Fruit fly (Drosophila melanogaster) whole organism, embryonic: ENCODE measurements around the gene alphaKap4.

ENCODE experiments used
- Atf3 ChIP-seq: fragments of 200-800 bp; sonication (Bioruptor generic); optimal IDR thresholded peaks from 3 replicates; lab custom pipeline; 2016; ENCODE audit warnings: missing biosample characterization, missing genetic modification characterization
- BEAF-32 ChIP-seq: fragments of 200-800 bp; sonication (Bioruptor generic); optimal IDR thresholded peaks from 3 replicates; lab custom pipeline; 2017; ENCODE audit warnings: missing biosample characterization, missing genetic modification characterization, mild to moderate bottlenecking, moderate library complexity, missing genetic modification reagents
- CG10267 ChIP-seq: fragments of 200-800 bp; sonication (Bioruptor generic); optimal IDR thresholded peaks from 2 replicates; lab custom pipeline; 2018; ENCODE audit warnings: missing biosample characterization, mild to moderate bottlenecking, missing genetic modification characterization, moderate library complexity
- CG10462 ChIP-seq: fragments of 200-800 bp; sonication (Bioruptor generic); optimal IDR thresholded peaks from 2 replicates; lab custom pipeline; 2016; ENCODE audit warnings: missing biosample characterization, missing genetic modification characterization
- CG11504 ChIP-seq: fragments of 200-800 bp; sonication (Bioruptor generic); optimal IDR thresholded peaks from 3 replicates; lab custom pipeline; 2019; ENCODE audit warnings: missing biosample characterization, mild to moderate bottlenecking, missing genetic modification characterization, moderate library complexity
- CG11696 ChIP-seq: fragments of 200-800 bp; sonication (Bioruptor generic); IDR thresholded peaks from 2 replicates; pipeline ENCODE4 v1.3.6; 2022; ENCODE audit warnings: missing biosample characterization, missing genetic modification characterization
- CG13296 ChIP-seq: fragments of 200-800 bp; sonication (Bioruptor generic); optimal IDR thresholded peaks from 3 replicates; lab custom pipeline; 2018; ENCODE audit warnings: missing biosample characterization, mild to moderate bottlenecking, missing genetic modification characterization
- CG13894 ChIP-seq: fragments of 200-800 bp; sonication (Bioruptor generic); optimal IDR thresholded peaks from 3 replicates; lab custom pipeline; 2018; ENCODE audit warnings: missing biosample characterization, mild to moderate bottlenecking, missing genetic modification characterization, moderate library complexity
- CG18476 ChIP-seq: fragments of 200-800 bp; sonication (Bioruptor generic); optimal IDR thresholded peaks from 2 replicates; lab custom pipeline; 2016; ENCODE audit warnings: missing biosample characterization, mild to moderate bottlenecking, missing genetic modification characterization
- CG18599 ChIP-seq: fragments of 200-800 bp; sonication (Bioruptor generic); optimal IDR thresholded peaks from 3 replicates; lab custom pipeline; 2017; ENCODE audit warnings: missing biosample characterization, missing genetic modification characterization, mild to moderate bottlenecking, moderate library complexity, missing genetic modification reagents
- CG2116 ChIP-seq: fragments of 200-800 bp; sonication (Bioruptor generic); optimal IDR thresholded peaks from 3 replicates; lab custom pipeline; 2018; ENCODE audit warnings: missing biosample characterization, mild to moderate bottlenecking, missing genetic modification characterization
- CG2120 ChIP-seq: fragments of 200-800 bp; sonication (Bioruptor generic); optimal IDR thresholded peaks from 3 replicates; lab custom pipeline; 2016; ENCODE audit warnings: missing biosample characterization, missing genetic modification characterization
- CG2199 ChIP-seq: fragments of 200-800 bp; sonication (Bioruptor generic); IDR thresholded peaks from 3 replicates; pipeline ENCODE4 v1.3.6; 2022; ENCODE audit warnings: missing biosample characterization, missing genetic modification characterization
- CG2678 ChIP-seq: fragments of 200-800 bp; sonication (Bioruptor generic); optimal IDR thresholded peaks from 3 replicates; lab custom pipeline; 2019; ENCODE audit warnings: missing biosample characterization, mild to moderate bottlenecking, missing genetic modification characterization, moderate library complexity
- CG31224 ChIP-seq: fragments of 200-800 bp; sonication (Bioruptor generic); IDR thresholded peaks from 2 replicates; pipeline ENCODE4 v1.3.6; 2022; ENCODE audit warnings: missing biosample characterization, missing genetic modification characterization
- CG4404 ChIP-seq: fragments of 200-800 bp; sonication (Bioruptor generic); IDR thresholded peaks from 2 replicates; pipeline ENCODE4 v1.3.6; 2022; ENCODE audit warnings: missing biosample characterization, missing genetic modification characterization
- CG5953 ChIP-seq: fragments of 200-800 bp; sonication (Bioruptor generic); IDR thresholded peaks from 2 replicates; pipeline ENCODE4 v1.3.6; 2022; ENCODE audit warnings: missing biosample characterization, missing genetic modification characterization
- CG6272 ChIP-seq: fragments of 200-800 bp; sonication (Bioruptor generic); IDR thresholded peaks from 2 replicates; pipeline ENCODE4 v1.3.6; 2022; ENCODE audit warnings: missing biosample characterization, missing genetic modification characterization
- CG7839 ChIP-seq: fragments of 200-800 bp; sonication (Bioruptor generic); optimal IDR thresholded peaks from 3 replicates; lab custom pipeline; 2018; ENCODE audit warnings: missing biosample characterization, mild to moderate bottlenecking, missing genetic modification characterization, moderate library complexity
- CG9876 ChIP-seq: fragments of 200-800 bp; sonication (Bioruptor generic); optimal IDR thresholded peaks from 2 replicates; lab custom pipeline; 2016; ENCODE audit warnings: missing biosample characterization, missing genetic modification characterization
- CkIIα-i1 ChIP-seq: fragments of 200-800 bp; sonication (Bioruptor generic); IDR thresholded peaks from 2 replicates; pipeline ENCODE4 v1.3.6; 2022; ENCODE audit warnings: missing biosample characterization, missing genetic modification characterization
- D19A ChIP-seq: fragments of 200-800 bp; optimal IDR thresholded peaks from 3 replicates; lab custom pipeline; 2019; ENCODE audit warnings: missing biosample characterization, mild to moderate bottlenecking, missing genetic modification characterization, moderate library complexity
- Deaf1 ChIP-seq: fragments of 200-800 bp; optimal IDR thresholded peaks from 3 replicates; lab custom pipeline; 2019; ENCODE audit warnings: missing biosample characterization, mild to moderate bottlenecking, missing genetic modification characterization, moderate library complexity
- Ets65A ChIP-seq: fragments of 200-800 bp; sonication (Bioruptor generic); peaks from one replicate; lab custom pipeline; 2016; ENCODE audit warnings: missing biosample characterization, missing genetic modification characterization
- Ets97D ChIP-seq: fragments of 200-800 bp; sonication (Bioruptor generic); optimal IDR thresholded peaks from 3 replicates; lab custom pipeline; 2016; ENCODE audit warnings: missing biosample characterization, missing genetic modification characterization
- Hr51 ChIP-seq, 2 experiments: fragments of 200-800 bp; sonication (Bioruptor generic); optimal IDR thresholded peaks; 2 replicates in 1 of 2; 3 replicates in 1 of 2; lab custom pipeline; 2016 to 2018; ENCODE audit warnings: missing biosample characterization in 2 of 2, missing genetic modification characterization in 2 of 2, mild to moderate bottlenecking in 1 of 2, moderate library complexity in 1 of 2
- Jarid2 ChIP-seq: fragments of 200-800 bp; sonication (Bioruptor generic); optimal IDR thresholded peaks from 3 replicates; lab custom pipeline; 2017; ENCODE audit warnings: mild to moderate bottlenecking, missing biosample characterization, missing genetic modification reagents, missing genetic modification characterization
- Opbp ChIP-seq: fragments of 200-800 bp; sonication (Bioruptor generic); IDR thresholded peaks from 3 replicates; pipeline ENCODE4 v1.3.6; 2022; ENCODE audit warnings: missing biosample characterization, missing genetic modification characterization; ENCODE audit not compliant: partially characterized antibody
- PHDP ChIP-seq: fragments of 200-800 bp; sonication (Bioruptor generic); optimal IDR thresholded peaks from 3 replicates; lab custom pipeline; 2018; ENCODE audit warnings: missing biosample characterization, mild to moderate bottlenecking, missing genetic modification characterization, moderate library complexity
- Sox102F ChIP-seq: fragments of 200-800 bp; sonication (Bioruptor generic); optimal IDR thresholded peaks from 2 replicates; lab custom pipeline; 2018; ENCODE audit warnings: missing biosample characterization, mild to moderate bottlenecking, missing genetic modification characterization, moderate library complexity
- Sry-β ChIP-seq: fragments of 200-800 bp; sonication (Bioruptor generic); optimal IDR thresholded peaks from 2 replicates; lab custom pipeline; 2018; ENCODE audit warnings: missing biosample characterization, mild to moderate bottlenecking, missing genetic modification characterization, moderate library complexity
- abd-A ChIP-seq: fragments of 200-800 bp; sonication (Bioruptor generic); optimal IDR thresholded peaks from 3 replicates; lab custom pipeline; 2019; ENCODE audit warnings: missing biosample characterization, mild to moderate bottlenecking, missing genetic modification characterization, moderate library complexity
- ac ChIP-seq: fragments of 200-800 bp; sonication (Bioruptor generic); optimal IDR thresholded peaks from 3 replicates; lab custom pipeline; 2017; ENCODE audit warnings: missing biosample characterization, mild to moderate bottlenecking, missing genetic modification characterization
- cg ChIP-seq: fragments of 200-800 bp; sonication (Bioruptor generic); optimal IDR thresholded peaks from 3 replicates; lab custom pipeline; 2019; ENCODE audit warnings: missing biosample characterization, mild to moderate bottlenecking, missing genetic modification characterization, moderate library complexity
- chn ChIP-seq: fragments of 200-800 bp; sonication (Bioruptor generic); optimal IDR thresholded peaks from 2 replicates; lab custom pipeline; 2016; ENCODE audit warnings: missing biosample characterization, missing genetic modification characterization
- dan ChIP-seq: fragments of 200-800 bp; sonication (Bioruptor generic); IDR thresholded peaks from 2 replicates; pipeline ENCODE4 v1.3.6; 2022; ENCODE audit warnings: missing biosample characterization, missing genetic modification characterization
- exex ChIP-seq: fragments of 200-800 bp; sonication (Bioruptor generic); optimal IDR thresholded peaks from 4 replicates; lab custom pipeline; 2018; ENCODE audit warnings: missing biosample characterization, mild to moderate bottlenecking, missing genetic modification characterization, moderate library complexity
- fd64A ChIP-seq: fragments of 200-800 bp; sonication (Bioruptor generic); optimal IDR thresholded peaks from 3 replicates; lab custom pipeline; 2018; ENCODE audit warnings: missing biosample characterization, mild to moderate bottlenecking, missing genetic modification characterization
- jing ChIP-seq: fragments of 200-800 bp; sonication (Bioruptor generic); optimal IDR thresholded peaks from 2 replicates; lab custom pipeline; 2018; ENCODE audit warnings: missing biosample characterization, mild to moderate bottlenecking, missing genetic modification characterization
- nerfin-1 ChIP-seq: fragments of 200-800 bp; sonication (Bioruptor generic); optimal IDR thresholded peaks from 3 replicates; lab custom pipeline; 2019; ENCODE audit warnings: missing biosample characterization, mild to moderate bottlenecking, missing genetic modification characterization, moderate library complexity
- otp ChIP-seq: fragments of 200-800 bp; sonication (Bioruptor generic); IDR thresholded peaks from 3 replicates; pipeline ENCODE4, ENCODE4 v1.3.6; 2022; ENCODE audit warnings: missing biosample characterization, missing genetic modification characterization
- prd ChIP-seq, 3 experiments: fragments of >200 bp in 2 of 3; fragments of 200-800 bp in 1 of 3; sonication (Bioruptor generic) in 1 of 3; optimal IDR thresholded peaks in 2 of 3; IDR thresholded peaks in 1 of 3; 2 replicates in 2 of 3; 3 replicates in 1 of 3; pipeline versions ENCODE4 v1.3.6 to Lab custom; 2017 to 2022; ENCODE audit warnings: missing biosample characterization in 1 of 3, missing genetic modification characterization in 1 of 3
- pzg ChIP-seq: fragments of 200-800 bp; sonication (Bioruptor generic); optimal IDR thresholded peaks from 3 replicates; lab custom pipeline; 2018; ENCODE audit warnings: missing biosample characterization, mild to moderate bottlenecking, missing genetic modification characterization, moderate library complexity
- sens-2 ChIP-seq: fragments of 200-800 bp; sonication (Bioruptor generic); IDR thresholded peaks from 2 replicates; pipeline ENCODE4 v1.3.6; 2022; ENCODE audit warnings: missing biosample characterization, missing genetic modification characterization
- tna ChIP-seq: fragments of 200-800 bp; sonication (Bioruptor generic); IDR thresholded peaks from 2 replicates; pipeline ENCODE4 v1.3.6; 2022; ENCODE audit warnings: missing biosample characterization, missing genetic modification characterization; ENCODE audit not compliant: partially characterized antibody
- z ChIP-seq: fragments of 200-800 bp; sonication (Bioruptor generic); IDR thresholded peaks from 3 replicates; pipeline ENCODE4 v1.3.6; 2022; ENCODE audit warnings: missing biosample characterization, missing genetic modification characterization

Gene alphaKap4

DNA sequence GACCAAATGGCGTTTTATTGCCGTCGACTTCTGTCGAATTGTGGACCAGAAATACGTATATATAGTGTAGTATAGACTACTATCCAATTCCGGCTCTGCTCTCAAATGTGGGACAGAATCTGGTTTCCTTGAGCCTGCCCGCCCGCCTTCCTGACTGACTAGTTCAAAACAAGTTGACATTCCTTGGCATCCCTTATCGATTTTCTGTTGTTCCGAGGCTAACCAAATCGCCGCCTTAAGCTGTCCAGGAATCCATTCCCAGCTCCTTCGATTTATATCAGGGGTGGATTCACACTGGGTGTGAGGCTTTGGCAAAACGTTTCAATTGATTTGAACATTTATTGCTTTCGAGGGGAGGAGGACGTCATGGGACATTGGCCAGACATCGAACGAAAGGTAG, 2.1 kb upstream of the alphaKap4 start (continued):
- TF ChIP-seq Sox102F (GFP tag; lab: Kevin White, UChicago), result no peak
- no peak for TF ChIP-seq z (GFP tag; lab: Robert Waterston, UW)
- no peak for TF ChIP-seq CG10267
- TF ChIP-seq CG2199, result no peak
- no peak for TF ChIP-seq CG2678 (tag; lab: Kevin White, UChicago)
- no peak for TF ChIP-seq CG9876 (GFP tag; lab: Kevin White, UChicago)

- TF ChIP-seq Jarid2 (GFP tag; lab: Kevin White, UChicago) (no peak), CG11504 (tag; lab: Kevin White, UChicago) (peak; percentile 98), CG5953 (GFP tag; lab: Robert Waterston, UW) (0 out of 2 replicates have a peak, but pooled peaks have one; percentile 4), Deaf1 (tag; lab: Kevin White, UChicago) (peak; percentile 49), cg (GFP tag; lab: Kevin White, UChicago) (peak; percentile 50), CG18599 (peak; percentile 16), ac (no peak), D19A (tag; lab: Kevin White, UChicago) (no peak), CG13894 (tag; lab: Kevin White, UChicago) (peak; percentile 10), Sry-β (GFP tag; lab: Kevin White, UChicago) (no peak), fd64A (GFP tag; lab: Kevin White, UChicago) (no peak), CG2120 (GFP tag; lab: Kevin White, UChicago) (no peak), abd-A (peak; percentile 69), otp (GFP tag; lab: Robert Waterston, UW) (no peak), CG31224 (GFP tag; lab: Robert Waterston, UW) (peak; percentile 96), chn (GFP tag; lab: Kevin White, UChicago) (no peak), CG10267 (no peak)
Observed at dm6 chr3L:6000938-6001337, 9.9 kb downstream of the alphaKap4 start.

- TF ChIP-seq CG2678 (tag; lab: Kevin White, UChicago) (no peak), Ets65A (GFP tag; lab: Kevin White, UChicago) (peak; percentile 70), abd-A (peak; percentile 53), Ets97D (GFP tag; lab: Kevin White, UChicago) (peak; percentile 17)
Observed at dm6 chr3L:5999888-6000287, 10.9 kb downstream of the alphaKap4 start.

- TF ChIP-seq CG11696 (no peak), dan (GFP tag; lab: Robert Waterston, UW) (no peak), CG18476 (GFP tag; lab: Kevin White, UChicago) (no peak), CG4404 (no peak), nerfin-1 (tag; lab: Kevin White, UChicago) (peak; percentile 90), CG13296 (GFP tag; lab: Kevin White, UChicago) (no peak), BEAF-32 (GFP tag; lab: Kevin White, UChicago) (no peak), pzg (GFP tag; lab: Kevin White, UChicago) (no peak), jing (GFP tag; lab: Kevin White, UChicago) (no peak), CG6272 (GFP tag; lab: Robert Waterston, UW) (0 out of 2 replicates have a peak, but pooled peaks have one; percentile 20), Opbp (no peak), prd (optimal IDR thresholded peaks at IDR 0.05; lab: Kevin White, UChicago) (no peak), prd (GFP tag; IDR thresholded peaks at IDR 0.05; lab: Robert Waterston, UW) (no peak), Hr51 (GFP tag; optimal IDR thresholded peaks at IDR 0.05; lab: Kevin White, UChicago) (no peak), PHDP (tag; lab: Kevin White, UChicago) (no peak), exex (tag; lab: Kevin White, UChicago) (no peak), CG2116 (GFP tag; lab: Kevin White, UChicago) (no peak), Atf3 (GFP tag; lab: Kevin White, UChicago) (no peak), CG10462 (GFP tag; lab: Kevin White, UChicago) (no peak), sens-2 (GFP tag; lab: Robert Waterston, UW) (no peak), tna (no peak), CG7839 (tag; lab: Kevin White, UChicago) (no peak), CkIIα-i1 (GFP tag; lab: Robert Waterston, UW) (no peak)
Observed at dm6 chr3L:5996936-5997335, 13.9 kb downstream of the alphaKap4 start, which contains the start of gene PVRAP. Gene PVRAP, plus strand, starts transcription at chr3L:5997208.
